Fruit fly (Drosophila melanogaster) whole organism, prepupa: ENCODE results near the gene Esyt2.

Source experiments
- Blimp-1 ChIP-seq: fragments of 200-800 bp; sonication (Bioruptor generic); optimal IDR thresholded peaks from 3 replicates; lab custom pipeline; 2017; ENCODE audit warnings: missing biosample characterization, missing genetic modification characterization, mild to moderate bottlenecking, moderate library complexity, missing genetic modification reagents
- CG10631 ChIP-seq: fragments of 200-800 bp; sonication (Bioruptor generic); optimal IDR thresholded peaks from 2 replicates; lab custom pipeline; 2016; ENCODE audit warnings: missing biosample characterization, missing genetic modification characterization
- CG10669 ChIP-seq: fragments of 200-800 bp; sonication (Bioruptor generic); optimal IDR thresholded peaks from 3 replicates; lab custom pipeline; 2018; ENCODE audit warnings: missing biosample characterization, mild to moderate bottlenecking, missing genetic modification characterization, moderate library complexity
- CG11294 ChIP-seq: fragments of 200-800 bp; sonication (Bioruptor generic); IDR thresholded peaks from 2 replicates; pipeline ENCODE4 v1.3.6; 2022; ENCODE audit warnings: missing biosample characterization, missing genetic modification characterization
- CG11762 ChIP-seq: fragments of 200-800 bp; sonication (Bioruptor generic); optimal IDR thresholded peaks from 3 replicates; lab custom pipeline; 2016; ENCODE audit warnings: missing biosample characterization, missing genetic modification characterization; ENCODE audit not compliant: insufficient read depth
- CG15336 ChIP-seq: fragments of 200-800 bp; sonication (Bioruptor generic); IDR thresholded peaks from 2 replicates; pipeline ENCODE4 v1.3.6; 2022; ENCODE audit warnings: missing biosample characterization, missing genetic modification characterization
- CG16779 ChIP-seq: fragments of 200-800 bp; sonication (Bioruptor generic); optimal IDR thresholded peaks from 3 replicates; lab custom pipeline; 2017; ENCODE audit warnings: missing biosample characterization, mild to moderate bottlenecking, missing genetic modification characterization
- CG31627 ChIP-seq: fragments of 200-800 bp; sonication (Bioruptor generic); optimal IDR thresholded peaks from 3 replicates; lab custom pipeline; 2016; ENCODE audit warnings: missing biosample characterization, missing genetic modification characterization
- CG34406 ChIP-seq: fragments of 200-800 bp; sonication (Bioruptor generic); optimal IDR thresholded peaks from 3 replicates; lab custom pipeline; 2016; ENCODE audit warnings: missing biosample characterization, missing genetic modification characterization
- CG3919 ChIP-seq: fragments of 200-800 bp; sonication (Bioruptor generic); optimal IDR thresholded peaks from 3 replicates; lab custom pipeline; 2016; ENCODE audit warnings: missing biosample characterization, missing genetic modification characterization
- CG4318 ChIP-seq: fragments of 200-800 bp; sonication (Bioruptor generic); optimal IDR thresholded peaks from 3 replicates; lab custom pipeline; 2017; ENCODE audit warnings: missing biosample characterization, mild to moderate bottlenecking, missing genetic modification characterization
- CG6163 ChIP-seq: fragments of 200-800 bp; sonication (Bioruptor generic); IDR thresholded peaks from 3 replicates; pipeline ENCODE4 v1.3.6; 2022; ENCODE audit warnings: missing biosample characterization, missing genetic modification characterization
- CG6276 ChIP-seq: fragments of 200-800 bp; sonication (Bioruptor generic); optimal IDR thresholded peaks from 2 replicates; lab custom pipeline; 2017; ENCODE audit warnings: missing biosample characterization, mild to moderate bottlenecking, missing genetic modification characterization
- CG6792 ChIP-seq: fragments of 200-800 bp; sonication (Bioruptor generic); optimal IDR thresholded peaks from 3 replicates; lab custom pipeline; 2016; ENCODE audit warnings: missing biosample characterization, missing genetic modification characterization
- CG6808 ChIP-seq: fragments of 200-800 bp; sonication (Bioruptor generic); optimal IDR thresholded peaks from 3 replicates; lab custom pipeline; 2017; ENCODE audit warnings: missing biosample characterization, missing genetic modification characterization, mild to moderate bottlenecking, moderate library complexity, missing genetic modification reagents
- CG6854 ChIP-seq: fragments of 200-800 bp; sonication (Bioruptor generic); optimal IDR thresholded peaks from 2 replicates; lab custom pipeline; 2017; ENCODE audit warnings: missing biosample characterization, mild to moderate bottlenecking, missing genetic modification characterization
- CG7368 ChIP-seq: fragments of 200-800 bp; sonication (Bioruptor generic); optimal IDR thresholded peaks from 3 replicates; lab custom pipeline; 2016; ENCODE audit warnings: missing biosample characterization, missing genetic modification characterization
- CG8119 ChIP-seq: fragments of 200-800 bp; sonication (Bioruptor generic); IDR thresholded peaks from 3 replicates; pipeline ENCODE4 v1.3.6; 2022; ENCODE audit warnings: missing biosample characterization, missing genetic modification characterization
- CG8319 ChIP-seq: fragments of 200-800 bp; sonication (Bioruptor generic); optimal IDR thresholded peaks from 3 replicates; lab custom pipeline; 2016; ENCODE audit warnings: missing biosample characterization, missing genetic modification characterization
- CG8632 ChIP-seq: fragments of 200-800 bp; sonication (Bioruptor generic); optimal IDR thresholded peaks from 3 replicates; lab custom pipeline; 2016; ENCODE audit warnings: missing biosample characterization, missing genetic modification characterization
- CG9139 ChIP-seq: fragments of 200-800 bp; sonication (Bioruptor generic); optimal IDR thresholded peaks from 3 replicates; lab custom pipeline; 2017; ENCODE audit warnings: missing biosample characterization, mild to moderate bottlenecking, missing genetic modification characterization
- Eip75B ChIP-seq: fragments of 200-800 bp; sonication (Bioruptor generic); optimal IDR thresholded peaks from 3 replicates; lab custom pipeline; 2016; ENCODE audit warnings: missing biosample characterization, missing genetic modification characterization
- Eip78C ChIP-seq: fragments of 200-800 bp; sonication (Bioruptor generic); peaks from one replicate; lab custom pipeline; 2016; ENCODE audit warnings: missing biosample characterization, missing genetic modification characterization
- Eip93F ChIP-seq: fragments of 200-800 bp; sonication (Bioruptor generic); optimal IDR thresholded peaks from 2 replicates; lab custom pipeline; 2016; ENCODE audit warnings: missing biosample characterization, mild to moderate bottlenecking, missing genetic modification characterization
- Ets21C ChIP-seq: fragments of 200-800 bp; sonication (Bioruptor generic); optimal IDR thresholded peaks from 3 replicates; lab custom pipeline; 2016; ENCODE audit warnings: missing biosample characterization, missing genetic modification characterization
- Ets96B ChIP-seq: fragments of 200-800 bp; optimal IDR thresholded peaks from 2 replicates; lab custom pipeline; 2019; ENCODE audit warnings: missing biosample characterization, mild to moderate bottlenecking, missing genetic modification characterization, moderate library complexity
- Gug ChIP-seq: fragments of 200-800 bp; sonication (Bioruptor generic); IDR thresholded peaks from 2 replicates; pipeline ENCODE4 v1.3.6; 2022; ENCODE audit warnings: missing biosample characterization, missing genetic modification characterization
- Hr38 ChIP-seq: sonication (Bioruptor generic); optimal IDR thresholded peaks from 2 replicates; lab custom pipeline; 2016; ENCODE audit warnings: missing biosample characterization, missing genetic modification characterization
- Hr39 ChIP-seq: fragments of 200-800 bp; sonication (Bioruptor generic); optimal IDR thresholded peaks from 2 replicates; lab custom pipeline; 2016; ENCODE audit warnings: missing biosample characterization, missing genetic modification characterization
- Hr4 ChIP-seq: fragments of 200-800 bp; sonication (Bioruptor generic); optimal IDR thresholded peaks from 3 replicates; lab custom pipeline; 2016; ENCODE audit warnings: missing biosample characterization, missing genetic modification characterization
- Lpt ChIP-seq: fragments of 200-800 bp; sonication (Bioruptor generic); optimal IDR thresholded peaks from 3 replicates; lab custom pipeline; 2016; ENCODE audit warnings: missing biosample characterization, missing genetic modification characterization
- Met ChIP-seq: fragments of 200-800 bp; sonication (Bioruptor generic); optimal IDR thresholded peaks from 3 replicates; lab custom pipeline; 2016; ENCODE audit warnings: missing biosample characterization, missing genetic modification characterization
- OdsH ChIP-seq: fragments of 200-800 bp; sonication (Bioruptor generic); optimal IDR thresholded peaks from 3 replicates; lab custom pipeline; 2016; ENCODE audit warnings: missing biosample characterization, missing genetic modification characterization
- Smox ChIP-seq: fragments of 200-800 bp; sonication (Bioruptor generic); optimal IDR thresholded peaks from 3 replicates; lab custom pipeline; 2016; ENCODE audit warnings: missing biosample characterization, missing genetic modification characterization
- Sox102F ChIP-seq: fragments of 200-800 bp; sonication (Bioruptor generic); optimal IDR thresholded peaks from 2 replicates; lab custom pipeline; 2016; ENCODE audit warnings: missing biosample characterization, mild to moderate bottlenecking, missing genetic modification characterization
- Sox14 ChIP-seq: fragments of 200-800 bp; sonication (Bioruptor generic); optimal IDR thresholded peaks from 3 replicates; lab custom pipeline; 2016; ENCODE audit warnings: missing biosample characterization, missing genetic modification characterization
- Sox15 ChIP-seq: fragments of 200-800 bp; sonication (Bioruptor generic); optimal IDR thresholded peaks from 3 replicates; lab custom pipeline; 2016; ENCODE audit warnings: missing biosample characterization, missing genetic modification characterization
- achi ChIP-seq: fragments of 200-800 bp; sonication (Bioruptor generic); optimal IDR thresholded peaks from 3 replicates; lab custom pipeline; 2016; ENCODE audit warnings: missing biosample characterization, missing genetic modification characterization
- acj6 ChIP-seq: fragments of 200-800 bp; sonication (Bioruptor generic); optimal IDR thresholded peaks from 3 replicates; lab custom pipeline; 2016; ENCODE audit warnings: missing biosample characterization, missing genetic modification characterization
- cyc ChIP-seq: fragments of 200-800 bp; sonication (Bioruptor generic); optimal IDR thresholded peaks from 3 replicates; lab custom pipeline; 2016; ENCODE audit warnings: missing biosample characterization, missing genetic modification characterization
- dac ChIP-seq: fragments of 200-800 bp; sonication (Bioruptor generic); optimal IDR thresholded peaks from 2 replicates; lab custom pipeline; 2017; ENCODE audit warnings: missing biosample characterization, mild to moderate bottlenecking, missing genetic modification characterization
- dsx ChIP-seq: fragments of 200-800 bp; optimal IDR thresholded peaks from 3 replicates; lab custom pipeline; 2019; ENCODE audit warnings: missing biosample characterization, mild to moderate bottlenecking, missing genetic modification characterization, moderate library complexity; ENCODE audit not compliant: poor library complexity, severe bottlenecking
- eg ChIP-seq: fragments of 200-800 bp; sonication (Bioruptor generic); IDR thresholded peaks from 3 replicates; pipeline ENCODE4 v1.3.6; 2022; ENCODE audit warnings: missing biosample characterization, missing genetic modification characterization
- esn ChIP-seq: fragments of 200-800 bp; sonication (Bioruptor generic); optimal IDR thresholded peaks from 2 replicates; lab custom pipeline; 2016; ENCODE audit warnings: missing biosample characterization, mild to moderate bottlenecking, missing genetic modification characterization, moderate library complexity
- fd85E ChIP-seq: fragments of 200-800 bp; sonication (Bioruptor generic); optimal IDR thresholded peaks from 3 replicates; lab custom pipeline; 2016; ENCODE audit warnings: missing biosample characterization, missing genetic modification characterization
- fkh ChIP-seq: fragments of 200-800 bp; sonication (Bioruptor generic); optimal IDR thresholded peaks from 3 replicates; lab custom pipeline; 2017; ENCODE audit warnings: missing biosample characterization, mild to moderate bottlenecking, missing genetic modification characterization, moderate library complexity
- lz ChIP-seq: fragments of 200-800 bp; sonication (Bioruptor generic); optimal IDR thresholded peaks from 3 replicates; lab custom pipeline; 2016; ENCODE audit warnings: missing biosample characterization, missing genetic modification characterization
- net ChIP-seq: fragments of 200-800 bp; sonication (Bioruptor generic); optimal IDR thresholded peaks from 3 replicates; lab custom pipeline; 2016; ENCODE audit warnings: missing biosample characterization, missing genetic modification characterization
- spab ChIP-seq: fragments of 200-800 bp; sonication (Bioruptor generic); optimal IDR thresholded peaks from 2 replicates; lab custom pipeline; 2017; ENCODE audit warnings: missing biosample characterization, mild to moderate bottlenecking, missing genetic modification characterization, missing genetic modification reagents
- ss ChIP-seq, 2 experiments: fragments of 200-800 bp; sonication (Bioruptor generic); optimal IDR thresholded peaks; 2 replicates in 1 of 2; 3 replicates in 1 of 2; lab custom pipeline; 2017 to 2018; ENCODE audit warnings: mild to moderate bottlenecking in 2 of 2, missing biosample characterization in 2 of 2, missing genetic modification characterization in 2 of 2, moderate library complexity in 1 of 2
- svp ChIP-seq: fragments of 200-800 bp; sonication (Bioruptor generic); peaks from one replicate; lab custom pipeline; 2016; ENCODE audit warnings: missing biosample characterization, missing genetic modification characterization

Gene Esyt2

DNA sequence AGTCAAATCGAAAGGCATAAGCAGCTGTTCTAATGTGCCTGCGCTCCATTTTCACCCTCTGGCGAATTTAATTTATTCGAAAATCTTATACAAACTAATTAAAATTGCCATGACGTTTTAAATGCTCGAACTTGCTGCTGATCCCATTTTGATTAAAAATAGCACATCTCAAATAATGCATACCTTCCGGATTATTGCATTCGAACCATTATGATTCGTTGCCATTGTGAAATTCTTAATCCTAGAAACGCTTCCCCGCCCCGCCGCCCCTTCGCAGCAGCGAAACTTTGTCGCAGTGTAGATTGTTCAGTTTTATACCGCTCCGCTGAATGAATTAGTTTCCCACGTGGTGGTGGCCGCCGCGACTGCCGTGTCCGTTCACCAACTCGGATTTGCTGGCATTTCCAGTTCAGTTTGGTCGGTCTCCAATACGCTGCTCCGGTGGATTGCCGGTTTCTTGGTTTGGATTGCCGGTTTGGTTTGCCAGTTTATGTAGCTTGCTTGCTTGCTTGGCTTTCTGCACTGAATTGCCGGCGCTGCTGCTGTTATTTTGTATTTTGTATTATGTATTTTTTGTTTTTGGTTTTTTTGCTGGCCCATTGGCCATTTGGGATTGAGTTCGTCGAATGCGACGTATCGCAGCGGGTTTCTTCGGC lies 54.2 kb downstream of the Esyt2 start:
- peak; percentile 50 for TF ChIP-seq CG15336 (GFP tag; lab: Robert Waterston, UW)
- peak; percentile 85 for TF ChIP-seq Eip78C (GFP tag; lab: Kevin White, UChicago)
- no peak for TF ChIP-seq CG16779 (tag; lab: Kevin White, UChicago)
- peak; percentile 24 for TF ChIP-seq CG34406 (GFP tag; lab: Kevin White, UChicago)
- TF ChIP-seq CG6163 (GFP tag; lab: Robert Waterston, UW), result 0 out of 3 replicates have a peak, but pooled peaks have one; percentile 21
- TF ChIP-seq Eip75B (GFP tag; lab: Kevin White, UChicago), result no peak
- peak; percentile 44 for TF ChIP-seq CG3919 (GFP tag; lab: Kevin White, UChicago)
- peak; percentile 30 for TF ChIP-seq Sox14 (GFP tag; lab: Kevin White, UChicago)
- TF ChIP-seq fd85E (GFP tag; lab: Kevin White, UChicago), result no peak
- peak; percentile 49 for TF ChIP-seq CG10631 (GFP tag; lab: Kevin White, UChicago)
- TF ChIP-seq eg (GFP tag; lab: Robert Waterston, UW), result peak; percentile 57; the same call in 2 of the 3 replicates
- peak; percentile 4 for TF ChIP-seq CG10669 (GFP tag; lab: Kevin White, UChicago)
- TF ChIP-seq CG8632, result no peak
- no peak for TF ChIP-seq Blimp-1
- TF ChIP-seq ss (GFP tag; optimal IDR thresholded peaks at IDR 0.05; lab: Kevin White, UChicago), result peak in 1 of 2 experiments; percentile 7
- TF ChIP-seq dac (GFP tag; lab: Kevin White, UChicago), result peak; percentile 63
- peak; percentile 49 for TF ChIP-seq net (GFP tag; lab: Kevin White, UChicago)
- TF ChIP-seq svp (GFP tag; lab: Kevin White, UChicago), result no peak
- no peak for TF ChIP-seq CG11762
- TF ChIP-seq CG8319 (GFP tag; lab: Kevin White, UChicago), result no peak
- no peak for TF ChIP-seq cyc (GFP tag; lab: Kevin White, UChicago)
- TF ChIP-seq lz (GFP tag; lab: Kevin White, UChicago), result no peak
- peak; percentile 30 for TF ChIP-seq Lpt (GFP tag; lab: Kevin White, UChicago)
- peak; percentile 61 for TF ChIP-seq CG6276 (GFP tag; lab: Kevin White, UChicago)
- TF ChIP-seq CG4318 (GFP tag; lab: Kevin White, UChicago), result peak; percentile 73
- no peak for TF ChIP-seq Sox15 (GFP tag; lab: Kevin White, UChicago)
- peak; percentile 39 for TF ChIP-seq OdsH (GFP tag; lab: Kevin White, UChicago)
- TF ChIP-seq acj6 (GFP tag; lab: Kevin White, UChicago), result peak; percentile 28
- TF ChIP-seq Ets96B (tag; lab: Kevin White, UChicago), result peak; percentile 11
- peak; percentile 6 for TF ChIP-seq CG6792 (GFP tag; lab: Kevin White, UChicago)
- peak; percentile 3 for TF ChIP-seq esn (GFP tag; lab: Kevin White, UChicago)
- no peak for TF ChIP-seq CG9139 (GFP tag; lab: Kevin White, UChicago)
- peak; percentile 3 for TF ChIP-seq CG6854 (GFP tag; lab: Kevin White, UChicago)
- no peak for TF ChIP-seq Met (GFP tag; lab: Kevin White, UChicago)
- TF ChIP-seq CG7368 (GFP tag; lab: Kevin White, UChicago), result peak; percentile 19
- no peak for TF ChIP-seq Hr39 (GFP tag; lab: Kevin White, UChicago)
- TF ChIP-seq Smox, result no peak
- TF ChIP-seq CG6808 (GFP tag; lab: Kevin White, UChicago), result no peak
- peak; percentile 47 for TF ChIP-seq achi
- no peak for TF ChIP-seq Hr38
- TF ChIP-seq Hr4, result peak; percentile 82
- peak; percentile 37; the same call in 1 of the 2 replicates for TF ChIP-seq Gug
- TF ChIP-seq Eip93F (GFP tag; lab: Kevin White, UChicago), result no peak
- TF ChIP-seq spab, result peak; percentile 21
- TF ChIP-seq dsx, result peak; percentile 31
- TF ChIP-seq fkh, result no peak
- TF ChIP-seq CG31627, result peak; percentile 14
- no peak for TF ChIP-seq Ets21C (GFP tag; lab: Kevin White, UChicago)
- peak; percentile 61 for TF ChIP-seq CG8119
- TF ChIP-seq CG11294 (GFP tag; lab: Robert Waterston, UW), result peak; percentile 23; the same call in 1 of the 2 replicates
- TF ChIP-seq Sox102F (GFP tag; lab: Kevin White, UChicago), result no peak
